Worm (Caenorhabditis elegans) whole organism, mixed stage, embryonic: ENCODE data around the gene F45E4.6.

Experiments used
- lin-13 ChIP-seq: fragments of 150-350 bp; optimal IDR thresholded peaks from 2 replicates; lab custom pipeline; 2014; ENCODE audit warnings: missing biosample characterization, missing genetic modification characterization
- mep-1 ChIP-seq: fragments of 150-350 bp; optimal IDR thresholded peaks from 2 replicates; lab custom pipeline; 2017; ENCODE audit warnings: missing biosample characterization, missing genetic modification reagents, missing genetic modification characterization, inconsistent platforms
- sem-2 ChIP-seq: fragments of 200-800 bp; sonication (Bioruptor generic); optimal IDR thresholded peaks from 2 replicates; lab custom pipeline; 2018; ENCODE audit warnings: mild to moderate bottlenecking, missing genetic modification characterization, missing compliant biosample characterization

- TF ChIP-seq lin-13 (tag; lab: Kevin White, UChicago) (no peak), mep-1 (tag; lab: Kevin White, UChicago) (no peak), sem-2 (GFP tag; lab: Kevin White, UChicago) (no peak)
Measured at ce11 chrIV:7632535-7632934, at the start of gene F45E4.6.
